Comparison of ENCODE assay signal across 1 fruit fly cellular context in the genomic region with DNA sequence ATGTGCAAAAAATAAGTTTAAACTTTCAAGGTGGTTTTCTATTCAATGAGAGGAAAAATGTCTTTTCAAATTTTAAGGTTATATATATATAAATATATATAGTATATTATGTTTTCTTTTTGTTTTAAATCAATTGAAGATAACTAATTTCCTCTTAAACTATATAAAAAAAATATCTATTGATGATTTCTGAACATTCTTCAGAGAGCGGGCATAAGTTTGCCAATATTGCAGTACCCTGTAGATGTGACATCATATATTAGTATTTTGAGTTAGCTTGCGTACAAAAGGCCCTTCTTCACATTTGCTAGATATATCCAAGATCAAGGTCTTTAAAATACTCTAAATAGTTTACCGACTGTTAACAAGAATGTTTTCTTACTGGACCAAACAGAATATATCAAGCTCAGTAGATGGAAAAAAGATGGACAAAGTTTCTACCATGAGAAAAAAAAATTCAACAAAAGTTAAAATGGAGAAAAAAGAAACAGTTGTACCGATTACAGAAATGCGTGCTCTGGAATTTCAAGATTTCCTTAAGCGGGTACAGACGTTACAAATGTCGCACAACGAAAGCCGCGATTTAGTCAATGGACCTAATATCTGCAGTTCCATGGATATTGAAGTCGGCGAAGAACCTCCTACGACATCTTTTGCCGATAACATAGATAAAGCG.
A peak's percentile ranks its signal among the peaks of the same experiment; 100 is the strongest.
TF ChIP-seq lines count a peak whose summit lies in the region.

No protein-coding gene starts in this region.

TF ChIP-seq in whole organism, embryonic, 481 proteins besides CTCF, POLR2A, EP300 and RAD21 (continued from another document):
- TF ChIP-seq CG14667 (GFP tag; IDR thresholded peaks at IDR 0.05; lab: Robert Waterston, UW), result no peak
- no peak for TF ChIP-seq bigmax (GFP tag; optimal IDR thresholded peaks at IDR 0.05; lab: Kevin White, UChicago)
- no peak for TF ChIP-seq CG12391 (tag; optimal IDR thresholded peaks at IDR 0.05; lab: Kevin White, UChicago)
- no peak for TF ChIP-seq sug (tag; optimal IDR thresholded peaks at IDR 0.05; lab: Kevin White, UChicago)
- TF ChIP-seq Sox100B (GFP tag; optimal IDR thresholded peaks at IDR 0.05; lab: Kevin White, UChicago), result peak; percentile 76
- peak; percentile 32 for TF ChIP-seq CG13424 (tag; optimal IDR thresholded peaks at IDR 0.05; lab: Kevin White, UChicago)
- no peak for TF ChIP-seq Jarid2 (GFP tag; optimal IDR thresholded peaks at IDR 0.05; lab: Kevin White, UChicago)
- no peak for TF ChIP-seq Bgb (GFP tag; IDR thresholded peaks at IDR 0.05; lab: Robert Waterston, UW; ENCODE audit: partially characterized antibody)
- TF ChIP-seq CG12219 (GFP tag; optimal IDR thresholded peaks at IDR 0.05; lab: Kevin White, UChicago), result no peak
- TF ChIP-seq Hr39 (optimal IDR thresholded peaks at IDR 0.05; lab: Kevin White, UChicago), result no peak
- no peak for TF ChIP-seq fd3F (GFP tag; optimal IDR thresholded peaks at IDR 0.05; lab: Kevin White, UChicago)
- peak; percentile 6 for TF ChIP-seq Fer2 (tag; optimal IDR thresholded peaks at IDR 0.05; lab: Kevin White, UChicago)
- peak; percentile 33; the same call in 1 of the 3 replicates for TF ChIP-seq CG17361 (GFP tag; IDR thresholded peaks at IDR 0.05; lab: Robert Waterston, UW)
- TF ChIP-seq CG11723 (GFP tag; optimal IDR thresholded peaks at IDR 0.05; lab: Kevin White, UChicago), result peak; percentile 79
- no peak for TF ChIP-seq ftz-f1 (GFP tag; optimal IDR thresholded peaks at IDR 0.05; lab: Kevin White, UChicago)
TF ChIP-seq in whole organism, embryonic: peak in this region for 43.
